Worm (Caenorhabditis elegans) whole organism, mixed stage, embryonic: ENCODE results near the gene lev-8.

ENCODE experiments used
- elt-1 ChIP-seq: sonication (generic microtip); optimal IDR thresholded peaks from 2 replicates; lab custom pipeline; 2017; ENCODE audit warnings: missing genetic modification characterization, mild to moderate bottlenecking, missing compliant biosample characterization, antibody characterized with exemption, moderate library complexity, borderline replicate concordance; ENCODE audit not compliant: insufficient read depth
- elt-3 ChIP-seq: fragments of 150-350 bp; optimal IDR thresholded peaks from 2 replicates; lab custom pipeline; 2014; ENCODE audit warnings: missing biosample characterization, missing genetic modification characterization
- mep-1 ChIP-seq: fragments of 150-350 bp; optimal IDR thresholded peaks from 2 replicates; lab custom pipeline; 2017; ENCODE audit warnings: missing biosample characterization, missing genetic modification reagents, missing genetic modification characterization, inconsistent platforms
- unc-39 ChIP-seq: fragments of 150-350 bp; optimal IDR thresholded peaks from 2 replicates; lab custom pipeline; 2014; ENCODE audit warnings: missing biosample characterization, missing genetic modification characterization

ce11 chrX:11560076-11560475 lies 639 bp upstream of the lev-8 start:
- TF ChIP-seq mep-1 (no peak), elt-3 (tag; lab: Kevin White, UChicago) (no peak), elt-1 (tag; lab: Kevin White, UChicago) (no peak), unc-39 (tag; lab: Kevin White, UChicago) (no peak)
